Fruit fly (Drosophila melanogaster) whole organism, embryonic: ENCODE measurements around the gene Hmt4-20.
A peak's percentile ranks its signal among the peaks of the same experiment; 100 is the strongest.

Source experiments
- Asciz ChIP-seq: fragments of 200-800 bp; sonication (Bioruptor generic); optimal IDR thresholded peaks from 2 replicates; lab custom pipeline; 2017; ENCODE audit warnings: missing biosample characterization, mild to moderate bottlenecking, missing genetic modification characterization, missing genetic modification reagents
- B-H2 ChIP-seq: fragments of 200-800 bp; sonication (Bioruptor generic); optimal IDR thresholded peaks from 2 replicates; lab custom pipeline; 2018; ENCODE audit warnings: missing biosample characterization, mild to moderate bottlenecking, missing genetic modification characterization
- C15 ChIP-seq: fragments of 200-800 bp; sonication (Bioruptor generic); IDR thresholded peaks from 3 replicates; pipeline ENCODE4 v1.3.6; 2022; ENCODE audit warnings: missing biosample characterization, missing genetic modification characterization
- CG10209 ChIP-seq: fragments of 200-800 bp; sonication (Bioruptor generic); optimal IDR thresholded peaks from 3 replicates; lab custom pipeline; 2017; ENCODE audit warnings: missing biosample characterization, mild to moderate bottlenecking, missing genetic modification characterization, missing genetic modification reagents
- CG10274 ChIP-seq: fragments of 200-800 bp; sonication (Bioruptor generic); optimal IDR thresholded peaks from 3 replicates; lab custom pipeline; 2017; ENCODE audit warnings: missing biosample characterization, mild to moderate bottlenecking, missing genetic modification characterization
- CG10654 ChIP-seq: fragments of 200-800 bp; sonication (Bioruptor generic); optimal IDR thresholded peaks from 2 replicates; lab custom pipeline; 2016; ENCODE audit warnings: missing biosample characterization, missing genetic modification characterization
- CG11456 ChIP-seq: fragments of 200-800 bp; sonication (Bioruptor generic); IDR thresholded peaks from 3 replicates; pipeline ENCODE4 v1.3.6; 2022; ENCODE audit warnings: missing biosample characterization, missing genetic modification characterization
- CG11504 ChIP-seq: fragments of 200-800 bp; sonication (Bioruptor generic); optimal IDR thresholded peaks from 3 replicates; lab custom pipeline; 2019; ENCODE audit warnings: missing biosample characterization, mild to moderate bottlenecking, missing genetic modification characterization, moderate library complexity
- CG12071 ChIP-seq: fragments of 200-800 bp; sonication (Bioruptor generic); optimal IDR thresholded peaks from 3 replicates; lab custom pipeline; 2018; ENCODE audit warnings: missing biosample characterization, mild to moderate bottlenecking, missing genetic modification characterization
- CG1233 ChIP-seq: fragments of 200-800 bp; sonication (Bioruptor generic); optimal IDR thresholded peaks from 4 replicates; lab custom pipeline; 2018; ENCODE audit warnings: missing biosample characterization, mild to moderate bottlenecking, missing genetic modification characterization
- CG16813 ChIP-seq: fragments of 200-800 bp; sonication (Bioruptor generic); IDR thresholded peaks from 3 replicates; pipeline ENCODE4 v1.3.6; 2022; ENCODE audit warnings: missing biosample characterization, missing genetic modification characterization; ENCODE audit not compliant: partially characterized antibody
- CG17359 ChIP-seq: fragments of 200-800 bp; sonication (Bioruptor generic); optimal IDR thresholded peaks from 3 replicates; lab custom pipeline; 2018; ENCODE audit warnings: missing biosample characterization, mild to moderate bottlenecking, missing genetic modification characterization, moderate library complexity
- CG17568 ChIP-seq: fragments of 200-800 bp; sonication (Bioruptor generic); optimal IDR thresholded peaks from 2 replicates; lab custom pipeline; 2018; ENCODE audit warnings: missing biosample characterization, mild to moderate bottlenecking, missing genetic modification characterization, moderate library complexity
- CG17802 ChIP-seq: fragments of 200-800 bp; sonication (Bioruptor generic); optimal IDR thresholded peaks from 2 replicates; lab custom pipeline; 2018; ENCODE audit warnings: missing biosample characterization, mild to moderate bottlenecking, missing genetic modification characterization, moderate library complexity
- CG1792 ChIP-seq: fragments of 200-800 bp; sonication (Bioruptor generic); optimal IDR thresholded peaks from 2 replicates; lab custom pipeline; 2016; ENCODE audit warnings: missing biosample characterization, missing genetic modification characterization
- CG30403 ChIP-seq: fragments of 200-800 bp; sonication (Bioruptor generic); optimal IDR thresholded peaks from 3 replicates; lab custom pipeline; 2016; ENCODE audit warnings: missing biosample characterization, missing genetic modification characterization
- CG33557 ChIP-seq: fragments of 200-800 bp; sonication (Bioruptor generic); optimal IDR thresholded peaks from 2 replicates; lab custom pipeline; 2019; ENCODE audit warnings: missing biosample characterization, mild to moderate bottlenecking, missing genetic modification characterization, moderate library complexity
- CG3407 ChIP-seq: fragments of 200-800 bp; sonication (Bioruptor generic); optimal IDR thresholded peaks from 2 replicates; lab custom pipeline; 2018; ENCODE audit warnings: missing biosample characterization, mild to moderate bottlenecking, missing genetic modification characterization
- CG3726 ChIP-seq: fragments of 200-800 bp; sonication (Bioruptor generic); IDR thresholded peaks from 3 replicates; pipeline ENCODE4, ENCODE4 v1.3.6; 2022; ENCODE audit warnings: missing biosample characterization, missing genetic modification characterization
- CG6254 ChIP-seq: fragments of 200-800 bp; sonication (Bioruptor generic); optimal IDR thresholded peaks from 3 replicates; lab custom pipeline; 2017; ENCODE audit warnings: mild to moderate bottlenecking, missing biosample characterization, missing genetic modification reagents, missing genetic modification characterization
- CG6683 ChIP-seq: fragments of 200-800 bp; sonication (Bioruptor generic); optimal IDR thresholded peaks from 2 replicates; lab custom pipeline; 2017; ENCODE audit warnings: missing biosample characterization, mild to moderate bottlenecking, missing genetic modification characterization, missing genetic modification reagents
- CG6689 ChIP-seq: fragments of 200-800 bp; sonication (Bioruptor generic); IDR thresholded peaks from 2 replicates; pipeline ENCODE4 v1.3.6; 2022; ENCODE audit warnings: missing biosample characterization, missing genetic modification characterization
- Dbx ChIP-seq: fragments of 200-800 bp; sonication (Bioruptor generic); IDR thresholded peaks from 3 replicates; pipeline ENCODE4 v1.3.6; 2022; ENCODE audit warnings: missing biosample characterization, missing genetic modification characterization
- Elba2 ChIP-seq: fragments of 200-800 bp; sonication (Bioruptor generic); optimal IDR thresholded peaks from 3 replicates; lab custom pipeline; 2016; ENCODE audit warnings: missing biosample characterization, missing genetic modification characterization
- HLHmδ ChIP-seq: fragments of 200-800 bp; sonication (Bioruptor generic); optimal IDR thresholded peaks from 2 replicates; lab custom pipeline; 2018; ENCODE audit warnings: missing biosample characterization, mild to moderate bottlenecking, missing genetic modification characterization, moderate library complexity
- Lhr ChIP-seq: fragments of 200-800 bp; sonication (Bioruptor generic); optimal IDR thresholded peaks from 3 replicates; lab custom pipeline; 2017; ENCODE audit warnings: mild to moderate bottlenecking, missing biosample characterization, missing genetic modification reagents, missing genetic modification characterization
- NFAT ChIP-seq: fragments of 200-800 bp; sonication (Bioruptor generic); IDR thresholded peaks from 2 replicates; pipeline ENCODE4 v1.3.6; 2022; ENCODE audit warnings: missing biosample characterization, missing genetic modification characterization
- Nf-YA ChIP-seq: fragments of 200-800 bp; sonication (Bioruptor generic); IDR thresholded peaks from 2 replicates; pipeline ENCODE4 v1.3.6; 2022; ENCODE audit warnings: missing biosample characterization, missing genetic modification characterization
- Sin3A ChIP-seq: fragments of >200 bp; optimal IDR thresholded peaks from 2 replicates; lab custom pipeline; 2018
- TFAM ChIP-seq: fragments of 200-800 bp; sonication (Bioruptor generic); optimal IDR thresholded peaks from 2 replicates; lab custom pipeline; 2017; ENCODE audit warnings: missing biosample characterization, missing genetic modification characterization, inconsistent platforms
- ab ChIP-seq: fragments of 200-800 bp; sonication (Bioruptor generic); optimal IDR thresholded peaks from 2 replicates; lab custom pipeline; 2016; ENCODE audit warnings: missing biosample characterization, missing genetic modification characterization
- aop ChIP-seq: fragments of 200-800 bp; sonication (Bioruptor generic); IDR thresholded peaks from 2 replicates; pipeline ENCODE4 v1.3.6; 2022; ENCODE audit warnings: missing biosample characterization, missing genetic modification characterization
- caup ChIP-seq: fragments of 200-800 bp; sonication (Bioruptor generic); optimal IDR thresholded peaks from 3 replicates; lab custom pipeline; 2017; ENCODE audit warnings: missing biosample characterization, mild to moderate bottlenecking, missing genetic modification characterization, moderate library complexity; ENCODE audit not compliant: severe bottlenecking
- dysf ChIP-seq: fragments of 200-800 bp; sonication (Bioruptor generic); IDR thresholded peaks from 3 replicates; pipeline ENCODE4 v1.3.6; 2022; ENCODE audit warnings: missing biosample characterization, missing genetic modification characterization
- fru ChIP-seq: fragments of >200 bp; optimal IDR thresholded peaks from 2 replicates; lab custom pipeline; 2017
- gce ChIP-seq: fragments of 200-800 bp; sonication (Bioruptor generic); IDR thresholded peaks from 3 replicates; pipeline ENCODE4 v1.3.6; 2022; ENCODE audit warnings: missing biosample characterization, missing genetic modification characterization
- gcm ChIP-seq: fragments of 200-800 bp; sonication (Bioruptor generic); optimal IDR thresholded peaks from 2 replicates; lab custom pipeline; 2019; ENCODE audit warnings: missing biosample characterization, mild to moderate bottlenecking, missing genetic modification characterization, moderate library complexity
- hth ChIP-seq: fragments of >200 bp; optimal IDR thresholded peaks from 2 replicates; lab custom pipeline; 2017; ENCODE audit warnings: inconsistent platforms
- nerfin-2 ChIP-seq: fragments of 200-800 bp; sonication (Bioruptor generic); IDR thresholded peaks from 2 replicates; pipeline ENCODE4 v1.3.6; 2022; ENCODE audit warnings: missing biosample characterization, missing genetic modification characterization; ENCODE audit not compliant: partially characterized antibody
- pum ChIP-seq: fragments of 200-800 bp; sonication (Bioruptor generic); optimal IDR thresholded peaks from 2 replicates; lab custom pipeline; 2016; ENCODE audit warnings: missing biosample characterization, missing genetic modification characterization
- rib ChIP-seq: fragments of 200-800 bp; sonication (Bioruptor generic); IDR thresholded peaks from 2 replicates; pipeline ENCODE4 v1.3.6; 2022; ENCODE audit warnings: missing biosample characterization, missing genetic modification characterization
- ro ChIP-seq: fragments of 200-800 bp; sonication (Bioruptor generic); IDR thresholded peaks from 2 replicates; pipeline ENCODE4 v1.3.6; 2022; ENCODE audit warnings: missing biosample characterization, missing genetic modification characterization
- salm ChIP-seq: fragments of 200-800 bp; sonication (Bioruptor generic); optimal IDR thresholded peaks from 2 replicates; lab custom pipeline; 2018; ENCODE audit warnings: missing biosample characterization, mild to moderate bottlenecking, missing genetic modification characterization
- schlank ChIP-seq: fragments of 200-800 bp; sonication (Bioruptor generic); optimal IDR thresholded peaks from 2 replicates; lab custom pipeline; 2018; ENCODE audit warnings: missing biosample characterization, mild to moderate bottlenecking, missing genetic modification characterization
- scrt ChIP-seq: fragments of 200-800 bp; sonication (Bioruptor generic); optimal IDR thresholded peaks from 2 replicates; lab custom pipeline; 2018; ENCODE audit warnings: missing biosample characterization, mild to moderate bottlenecking, missing genetic modification characterization, moderate library complexity
- sr ChIP-seq: fragments of 200-800 bp; sonication (Bioruptor generic); IDR thresholded peaks from 3 replicates; pipeline ENCODE4 v1.3.6; 2022; ENCODE audit warnings: missing biosample characterization, missing genetic modification characterization
- trem ChIP-seq: fragments of 200-800 bp; optimal IDR thresholded peaks from 3 replicates; lab custom pipeline; 2019; ENCODE audit warnings: missing biosample characterization, mild to moderate bottlenecking, missing genetic modification characterization, moderate library complexity
- tx ChIP-seq: fragments of 200-800 bp; sonication (Bioruptor generic); optimal IDR thresholded peaks from 2 replicates; lab custom pipeline; 2016; ENCODE audit warnings: missing biosample characterization, missing genetic modification characterization
- wor ChIP-seq: fragments of 200-800 bp; sonication (Bioruptor generic); IDR thresholded peaks from 2 replicates; pipeline ENCODE4 v1.3.6; 2022; ENCODE audit warnings: missing biosample characterization, missing genetic modification characterization
- zf30C ChIP-seq: fragments of 200-800 bp; sonication (Bioruptor generic); optimal IDR thresholded peaks from 3 replicates; lab custom pipeline; 2018; ENCODE audit warnings: missing biosample characterization, mild to moderate bottlenecking, missing genetic modification characterization

The Hmt4-20 gene

DNA sequence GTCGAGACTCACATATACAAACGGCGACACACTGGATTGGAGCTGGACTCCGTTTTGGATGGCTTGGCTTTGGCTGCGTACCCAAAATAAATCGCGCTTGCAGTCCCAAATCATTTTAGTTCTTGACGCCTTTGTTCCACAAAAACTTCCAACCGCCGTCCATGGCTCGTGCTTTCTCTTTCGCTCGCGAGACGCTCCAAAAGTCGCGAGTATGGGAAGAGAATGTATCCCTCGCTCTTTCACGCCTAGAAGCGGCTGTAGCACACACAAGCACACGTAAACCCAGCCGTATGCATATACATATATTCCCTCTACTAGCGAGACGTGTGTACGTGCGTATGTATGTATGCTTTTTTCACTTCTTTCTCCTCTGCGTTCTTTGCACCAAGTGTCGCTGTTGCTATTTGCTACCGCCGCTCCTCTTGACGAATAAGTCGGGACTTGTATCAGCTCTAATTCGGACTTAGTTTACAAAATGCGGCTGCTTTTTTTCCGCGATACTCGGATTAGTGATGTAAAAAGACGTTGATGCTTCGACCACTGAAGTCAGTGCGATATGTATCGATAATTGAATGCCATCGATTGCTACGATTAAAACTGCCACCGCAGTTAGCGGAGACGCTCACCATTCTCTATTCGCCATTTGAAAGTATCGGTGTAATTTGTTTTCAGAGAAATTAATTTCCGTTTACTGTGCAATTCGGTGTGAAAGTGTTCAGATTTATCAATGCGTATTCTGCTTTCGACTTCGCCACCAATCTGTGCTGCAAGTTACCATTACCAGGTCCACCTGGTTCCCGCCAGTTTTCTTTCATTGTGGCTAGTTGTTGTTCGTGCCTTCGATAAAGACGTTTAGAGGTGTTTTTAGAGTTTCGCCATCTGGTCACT, at the start of gene Hmt4-20, which contains the start of gene SkpA (continued):
- no peak for TF ChIP-seq scrt
- TF ChIP-seq aop (GFP tag; lab: Robert Waterston, UW): no peak
- no peak for TF ChIP-seq hth (lab: Kevin White, UChicago)
- TF ChIP-seq NFAT (GFP tag; lab: Robert Waterston, UW): peak; percentile 16; the same call in 1 of the 2 replicates
- no peak for TF ChIP-seq fru (lab: Kevin White, UChicago)
- TF ChIP-seq caup (GFP tag; lab: Kevin White, UChicago): no peak
- TF ChIP-seq CG1792 (GFP tag; lab: Kevin White, UChicago): no peak
- no peak for TF ChIP-seq CG33557 (GFP tag; lab: Kevin White, UChicago)
- no peak for TF ChIP-seq zf30C
- no peak for TF ChIP-seq CG17359 (tag; lab: Kevin White, UChicago)
- TF ChIP-seq ab: no peak
- TF ChIP-seq rib (GFP tag; lab: Robert Waterston, UW): no peak
- peak; percentile 96 for TF ChIP-seq CG16813
- TF ChIP-seq salm: no peak
- TF ChIP-seq CG10209 (GFP tag; lab: Kevin White, UChicago): no peak
- TF ChIP-seq Dbx (GFP tag; lab: Robert Waterston, UW): no peak
- TF ChIP-seq schlank (tag; lab: Kevin White, UChicago): no peak
- peak; percentile 57 for TF ChIP-seq Lhr (GFP tag; lab: Kevin White, UChicago)
- no peak for TF ChIP-seq gcm (GFP tag; lab: Kevin White, UChicago)
- TF ChIP-seq Sin3A (lab: Kevin White, UChicago): peak; percentile 100
- TF ChIP-seq CG3726 (GFP tag; lab: Robert Waterston, UW): no peak
- no peak for TF ChIP-seq ro
- no peak for TF ChIP-seq CG17802 (tag; lab: Kevin White, UChicago)
- TF ChIP-seq nerfin-2 (GFP tag; lab: Robert Waterston, UW): peak; percentile 82
- peak; percentile 84 for TF ChIP-seq trem (tag; lab: Kevin White, UChicago)
- no peak for TF ChIP-seq Nf-YA (GFP tag; lab: Robert Waterston, UW)
- no peak for TF ChIP-seq HLHmδ (GFP tag; lab: Kevin White, UChicago)
- no peak for TF ChIP-seq Elba2 (GFP tag; lab: Kevin White, UChicago)
- TF ChIP-seq CG12071 (GFP tag; lab: Kevin White, UChicago): no peak
- TF ChIP-seq CG6683 (GFP tag; lab: Kevin White, UChicago): no peak
- no peak for TF ChIP-seq tx (GFP tag; lab: Kevin White, UChicago)
- no peak for TF ChIP-seq CG30403
- TF ChIP-seq C15 (GFP tag; lab: Robert Waterston, UW): no peak
- no peak for TF ChIP-seq CG6254 (GFP tag; lab: Kevin White, UChicago)
- no peak for TF ChIP-seq CG10654 (GFP tag; lab: Kevin White, UChicago)
- no peak for TF ChIP-seq dysf (GFP tag; lab: Robert Waterston, UW)
- TF ChIP-seq CG11456: no peak
- TF ChIP-seq pum (GFP tag; lab: Kevin White, UChicago): no peak
- no peak for TF ChIP-seq CG3407
- no peak for TF ChIP-seq TFAM
- peak; percentile 33 for TF ChIP-seq CG11504
- TF ChIP-seq CG6689 (GFP tag; lab: Robert Waterston, UW): no peak
- no peak for TF ChIP-seq CG10274 (GFP tag; lab: Kevin White, UChicago)
- TF ChIP-seq sr (GFP tag; lab: Robert Waterston, UW): no peak
- TF ChIP-seq wor (GFP tag; lab: Robert Waterston, UW): no peak
- TF ChIP-seq gce (GFP tag; lab: Robert Waterston, UW): no peak
- TF ChIP-seq CG17568 (GFP tag; lab: Kevin White, UChicago): no peak
- no peak for TF ChIP-seq Asciz (GFP tag; lab: Kevin White, UChicago)
- TF ChIP-seq CG1233 (GFP tag; lab: Kevin White, UChicago): no peak
- no peak for TF ChIP-seq B-H2
